Worm (Caenorhabditis elegans): ENCODE measurements around the gene pgap-3.
"Not testable (repeated sequence)": the region's sequence is repeated elsewhere in the genome, so short reads cannot be mapped to it uniquely, and the experiment has no call there.

The pgap-3 gene

ce11 chrV:6038405-6039151 is 9.1 kb downstream of the pgap-3 start, which contains the start of gene F29G9.1:
Gene F29G9.1, plus strand, starts transcription at chrV:6039101.
- not testable (repeated sequence) for TF ChIP-seq pat-9 (tag; optimal IDR thresholded peaks at IDR 0.05); lim-6 (tag; optimal IDR thresholded peaks at IDR 0.05); T23F11.4 (GFP tag; optimal IDR thresholded peaks at IDR 0.05)

ce11 chrV:6036547-6036946 is 11.2 kb downstream of the pgap-3 start:
- TF ChIP-seq npax-4 (tag; optimal IDR thresholded peaks at IDR 0.05), result no peak
- no peak for TF ChIP-seq ceh-6 (GFP tag; optimal IDR thresholded peaks at IDR 0.05)
- TF ChIP-seq unc-86 (tag; optimal IDR thresholded peaks at IDR 0.05), result no peak
- TF ChIP-seq nfya-1 (tag; optimal IDR thresholded peaks at IDR 0.05), result no peak
- TF ChIP-seq C38D4.7 (GFP tag; optimal IDR thresholded peaks at IDR 0.05), result no peak
- TF ChIP-seq ceh-34 (tag; optimal IDR thresholded peaks at IDR 0.05), result no peak
- no peak for TF ChIP-seq dmd-4 (tag; optimal IDR thresholded peaks at IDR 0.05; ENCODE audit: borderline replicate concordance)
- TF ChIP-seq lin-11 (tag; optimal IDR thresholded peaks at IDR 0.05), result no peak
- no peak for TF ChIP-seq rnt-1 (tag; optimal IDR thresholded peaks at IDR 0.05)
- no peak for TF ChIP-seq pha-2 (tag; optimal IDR thresholded peaks at IDR 0.05)
- no peak for TF ChIP-seq madf-2 (tag; optimal IDR thresholded peaks at IDR 0.05)
- no peak for TF ChIP-seq F13H6.1 (tag; optimal IDR thresholded peaks at IDR 0.05)
- no peak for TF ChIP-seq tbx-2 (tag; optimal IDR thresholded peaks at IDR 0.05)
- no peak for TF ChIP-seq ceh-14 (tag; optimal IDR thresholded peaks at IDR 0.05)

ce11 chrV:6034714-6035113 is 13.0 kb downstream of the pgap-3 start, which contains the start of gene dhs-17:
Gene dhs-17, minus strand, starts transcription at chrV:6034814.
- TF ChIP-seq ceh-45 (GFP tag; IDR thresholded peaks at IDR 0.05) (no peak), Y22D7AL.16 (tag; optimal IDR thresholded peaks at IDR 0.05) (no peak), hlh-30 (tag; optimal IDR thresholded peaks at IDR 0.05; ENCODE audit: insufficient read depth) (no peak), ceh-22 (tag; optimal IDR thresholded peaks at IDR 0.05) (no peak), ceh-18 (tag; optimal IDR thresholded peaks at IDR 0.05) (no peak), syd-9 (tag; optimal IDR thresholded peaks at IDR 0.05) (no peak), hlh-8 (tag; optimal IDR thresholded peaks at IDR 0.05) (no peak), sox-4 (tag; optimal IDR thresholded peaks at IDR 0.05) (no peak), odd-2 (tag; optimal IDR thresholded peaks at IDR 0.05) (no peak), ceh-48 (tag; optimal IDR thresholded peaks at IDR 0.05) (no peak), ztf-16 (tag; optimal IDR thresholded peaks at IDR 0.05) (no peak), che-1 (tag; optimal IDR thresholded peaks at IDR 0.05) (no peak), ceh-6 (GFP tag; optimal IDR thresholded peaks at IDR 0.05) (no peak), nhr-232 (tag; optimal IDR thresholded peaks at IDR 0.05) (no peak), tbx-2 (tag; optimal IDR thresholded peaks at IDR 0.05) (no peak), nhr-11 (tag; optimal IDR thresholded peaks at IDR 0.05) (no peak), unc-42 (tag; optimal IDR thresholded peaks at IDR 0.05) (no peak), ref-2 (tag; optimal IDR thresholded peaks at IDR 0.05) (no peak), C38D4.7 (GFP tag; optimal IDR thresholded peaks at IDR 0.05) (no peak)

- peak; percentile 29 for TF ChIP-seq unc-42 (tag; optimal IDR thresholded peaks at IDR 0.05)
- no peak for TF ChIP-seq ceh-45 (GFP tag; IDR thresholded peaks at IDR 0.05)
These were observed 14.2 kb downstream of the pgap-3 start for ce11 chrV:6033512-6033911.

ce11 chrV:6031585-6031984 is 16.1 kb downstream of the pgap-3 start:
- TF ChIP-seq ceh-24 (tag; optimal IDR thresholded peaks at IDR 0.05) (no peak), nhr-232 (tag; optimal IDR thresholded peaks at IDR 0.05) (no peak), ceh-30 (tag; optimal IDR thresholded peaks at IDR 0.05) (no peak), ceh-31 (tag; optimal IDR thresholded peaks at IDR 0.05) (no peak), fax-1 (tag; optimal IDR thresholded peaks at IDR 0.05) (no peak), pat-9 (tag; optimal IDR thresholded peaks at IDR 0.05) (no peak), sox-2 (GFP tag; IDR thresholded peaks at IDR 0.05) (no peak), eyg-1 (tag; optimal IDR thresholded peaks at IDR 0.05) (no peak), ceh-2 (tag; optimal IDR thresholded peaks at IDR 0.05) (no peak), ahr-1 (tag; optimal IDR thresholded peaks at IDR 0.05) (no peak), ama-1 (optimal IDR thresholded peaks at IDR 0.05) (no peak), sox-4 (tag; optimal IDR thresholded peaks at IDR 0.05) (no peak), madf-2 (tag; optimal IDR thresholded peaks at IDR 0.05) (no peak)
